Worm (Caenorhabditis elegans) whole organism, young adult: Measurements from ENCODE around the gene Y116A8C.38.

ENCODE experiments used
- B0261.1 ChIP-seq: sonication (generic microtip); optimal IDR thresholded peaks from 2 replicates; lab custom pipeline; 2016; ENCODE audit warnings: mild to moderate bottlenecking, missing genetic modification characterization, moderate library complexity, missing compliant biosample characterization
- D2030.7 ChIP-seq: fragments of 200-800 bp; sonication (Bioruptor generic); IDR thresholded peaks from 2 replicates; pipeline ENCODE4 v1.3.6; 2022; ENCODE audit warnings: missing genetic modification reagents, missing genetic modification characterization, missing compliant biosample characterization
- F33H1.4 ChIP-seq: fragments of 200-800 bp; sonication (Bioruptor generic); IDR thresholded peaks from 2 replicates; pipeline ENCODE4 v1.3.6; 2022; ENCODE audit warnings: missing genetic modification reagents, missing genetic modification characterization, missing compliant biosample characterization
- F37B4.10 ChIP-seq: fragments of 200-800 bp; sonication (Bioruptor generic); IDR thresholded peaks from 2 replicates; pipeline ENCODE4 v1.3.6; 2022; ENCODE audit warnings: missing genetic modification characterization, missing compliant biosample characterization
- F49E8.2 ChIP-seq: sonication (generic microtip); optimal IDR thresholded peaks from 3 replicates; lab custom pipeline; 2017; ENCODE audit warnings: missing genetic modification characterization, mild to moderate bottlenecking, missing compliant biosample characterization, antibody characterized with exemption, moderate library complexity; ENCODE audit not compliant: insufficient read depth
- F55B11.4 ChIP-seq: sonication (generic microtip); optimal IDR thresholded peaks from 2 replicates; lab custom pipeline; 2016; ENCODE audit warnings: missing compliant biosample characterization, missing genetic modification characterization, borderline replicate concordance; ENCODE audit not compliant: insufficient read depth
- aptf-2 ChIP-seq: fragments of 200-800 bp; sonication (Bioruptor generic); conservative IDR thresholded peaks from 2 replicates; pipeline ENCODE4 v1.3.6; 2022; ENCODE audit warnings: missing genetic modification reagents, missing genetic modification characterization, missing compliant biosample characterization
- aptf-3 ChIP-seq: fragments of 200-800 bp; sonication (Bioruptor generic); IDR thresholded peaks from 2 replicates; pipeline ENCODE4 v1.3.6; 2022; ENCODE audit warnings: missing genetic modification characterization, missing compliant biosample characterization
- attf-6 ChIP-seq: fragments of 200-800 bp; sonication (Bioruptor generic); IDR thresholded peaks from 2 replicates; pipeline ENCODE4 v1.3.6; 2022; ENCODE audit warnings: missing genetic modification reagents, missing genetic modification characterization, missing compliant biosample characterization
- bed-2 ChIP-seq: fragments of 200-800 bp; sonication (Bioruptor generic); IDR thresholded peaks from 2 replicates; pipeline ENCODE4 v1.3.6; 2022; ENCODE audit warnings: missing genetic modification reagents, missing genetic modification characterization, missing compliant biosample characterization
- ccch-3 ChIP-seq: fragments of 200-800 bp; sonication (Bioruptor generic); optimal IDR thresholded peaks from 2 replicates; lab custom pipeline; 2018; ENCODE audit warnings: mild to moderate bottlenecking, missing genetic modification characterization, missing compliant biosample characterization
- cebp-1 ChIP-seq, 2 experiments: fragments of 200-800 bp in 1 of 2; sonication (Bioruptor generic) in 1 of 2; sonication (generic microtip) in 1 of 2; IDR thresholded peaks in 1 of 2; optimal IDR thresholded peaks in 1 of 2; 2 replicates each; pipeline versions ENCODE4 v1.3.6 to Lab custom; 2017 to 2022; ENCODE audit warnings: missing compliant biosample characterization in 2 of 2, missing genetic modification characterization in 2 of 2, mild to moderate bottlenecking in 1 of 2, missing genetic modification reagents in 1 of 2, moderate library complexity in 1 of 2
- egl-18 ChIP-seq: fragments of 200-800 bp; sonication (Bioruptor generic); IDR thresholded peaks from 2 replicates; pipeline ENCODE4 v1.3.6; 2022; ENCODE audit warnings: missing genetic modification reagents, missing genetic modification characterization, missing compliant biosample characterization
- egl-44 ChIP-seq: fragments of 200-800 bp; sonication (Bioruptor generic); IDR thresholded peaks from 2 replicates; pipeline ENCODE4 v1.3.6; 2022; ENCODE audit warnings: missing genetic modification reagents, missing genetic modification characterization, missing compliant biosample characterization
- ekl-4 ChIP-seq: fragments of 200-800 bp; sonication (Bioruptor generic); IDR thresholded peaks from 2 replicates; pipeline ENCODE4 v1.3.6; 2022; ENCODE audit warnings: missing genetic modification reagents, missing genetic modification characterization, missing compliant biosample characterization
- fkh-3 ChIP-seq: sonication (generic microtip); optimal IDR thresholded peaks from 2 replicates; lab custom pipeline; 2016; ENCODE audit warnings: mild to moderate bottlenecking, missing genetic modification characterization, missing compliant biosample characterization
- him-1 ChIP-seq: sonication (generic microtip); optimal IDR thresholded peaks from 2 replicates; lab custom pipeline; 2016; ENCODE audit warnings: missing genotype, missing genetic modification reagents, missing genetic modification characterization, missing compliant biosample characterization
- hlh-26 ChIP-seq: fragments of 200-800 bp; sonication (Bioruptor generic); conservative IDR thresholded peaks from 2 replicates; pipeline ENCODE4 v1.3.6; 2022; ENCODE audit warnings: missing genetic modification reagents, missing genetic modification characterization, missing compliant biosample characterization
- hrde-1 ChIP-seq: sonication (generic microtip); optimal IDR thresholded peaks from 2 replicates; lab custom pipeline; 2016; ENCODE audit warnings: missing genetic modification characterization, mild to moderate bottlenecking, missing compliant biosample characterization, moderate library complexity, missing genotype, missing genetic modification reagents, borderline replicate concordance
- let-607 ChIP-seq, 2 experiments: fragments of 200-800 bp in 1 of 2; sonication (Bioruptor generic) in 1 of 2; sonication (generic microtip) in 1 of 2; optimal IDR thresholded peaks; 2 replicates each; lab custom pipeline; 2016 to 2018; ENCODE audit warnings: mild to moderate bottlenecking in 2 of 2, missing compliant biosample characterization in 2 of 2, missing genetic modification characterization in 2 of 2, moderate library complexity in 2 of 2, missing genotype in 1 of 2
- lin-26 ChIP-seq: fragments of 200-800 bp; sonication (Bioruptor generic); IDR thresholded peaks from 2 replicates; pipeline ENCODE4 v1.3.6; 2022; ENCODE audit warnings: missing genetic modification reagents, missing genetic modification characterization, missing compliant biosample characterization
- lin-40 ChIP-seq: sonication (generic microtip); optimal IDR thresholded peaks from 2 replicates; lab custom pipeline; 2016; ENCODE audit warnings: missing genetic modification characterization, mild to moderate bottlenecking, missing compliant biosample characterization, missing genotype, missing genetic modification reagents
- lir-1 ChIP-seq: fragments of 200-800 bp; sonication (Bioruptor generic); conservative IDR thresholded peaks from 2 replicates; pipeline ENCODE4 v1.3.6; 2022; ENCODE audit warnings: missing genetic modification reagents, missing genetic modification characterization, missing compliant biosample characterization
- lsl-1 ChIP-seq: fragments of 200-800 bp; sonication (Bioruptor generic); optimal IDR thresholded peaks from 2 replicates; lab custom pipeline; 2018; ENCODE audit warnings: mild to moderate bottlenecking, missing genetic modification characterization, moderate library complexity, missing compliant biosample characterization
- madf-10 ChIP-seq: sonication (generic microtip); optimal IDR thresholded peaks from 2 replicates; lab custom pipeline; 2016; ENCODE audit warnings: mild to moderate bottlenecking, missing genetic modification characterization, missing compliant biosample characterization
- madf-3 ChIP-seq: fragments of 200-800 bp; sonication (Bioruptor generic); IDR thresholded peaks from 2 replicates; pipeline ENCODE4 v1.3.6; 2022; ENCODE audit warnings: missing genetic modification reagents, missing genetic modification characterization, missing compliant biosample characterization
- madf-6 ChIP-seq: fragments of 200-800 bp; sonication (Bioruptor generic); IDR thresholded peaks from 2 replicates; pipeline ENCODE4 v1.3.6; 2022; ENCODE audit warnings: missing genetic modification reagents, missing genetic modification characterization, missing compliant biosample characterization
- madf-8 ChIP-seq: fragments of 200-800 bp; sonication (Bioruptor generic); conservative IDR thresholded peaks from 2 replicates; pipeline ENCODE4 v1.3.6; 2022; ENCODE audit warnings: missing genetic modification reagents, missing genetic modification characterization, missing compliant biosample characterization
- nfyb-1 ChIP-seq: fragments of 200-800 bp; sonication (Bioruptor generic); IDR thresholded peaks from 2 replicates; pipeline ENCODE4 v1.3.6; 2022; ENCODE audit warnings: missing genetic modification reagents, missing genetic modification characterization, missing compliant biosample characterization
- nhr-27 ChIP-seq: fragments of 200-800 bp; sonication (Bioruptor generic); optimal IDR thresholded peaks from 2 replicates; lab custom pipeline; 2018; ENCODE audit warnings: mild to moderate bottlenecking, missing genetic modification characterization, moderate library complexity, missing compliant biosample characterization
- nhr-90 ChIP-seq: sonication (generic microtip); optimal IDR thresholded peaks from 2 replicates; lab custom pipeline; 2016; ENCODE audit warnings: missing genotype, mild to moderate bottlenecking, missing genetic modification characterization, missing compliant biosample characterization
- pha-4 ChIP-seq: fragments of 150-350 bp; sonication (generic microtip); optimal IDR thresholded peaks from 2 replicates; lab custom pipeline; 2014; ENCODE audit warnings: missing biosample characterization, missing genetic modification reagents, missing genetic modification characterization
- snpc-1.3 ChIP-seq: sonication (generic microtip); optimal IDR thresholded peaks from 2 replicates; lab custom pipeline; 2017; ENCODE audit warnings: missing genetic modification characterization, mild to moderate bottlenecking, missing compliant biosample characterization, antibody characterized with exemption, moderate library complexity, missing genotype, missing genetic modification reagents; ENCODE audit not compliant: insufficient read depth
- snpc-3.4 ChIP-seq: sonication (generic microtip); optimal IDR thresholded peaks from 2 replicates; lab custom pipeline; 2017; ENCODE audit warnings: missing genetic modification characterization, mild to moderate bottlenecking, missing compliant biosample characterization, antibody characterized with exemption, moderate library complexity, missing genotype, missing genetic modification reagents
- snpc-4 ChIP-seq, 5 experiments: fragments of 150-350 bp in 1 of 5; sonication (generic microtip) in 4 of 5; optimal IDR thresholded peaks; 2 replicates each; lab custom pipeline; 2014 to 2018; ENCODE audit warnings: missing genetic modification characterization in 5 of 5, missing biosample characterization in 3 of 5, antibody characterized with exemption in 2 of 5, mild to moderate bottlenecking in 2 of 5, missing compliant biosample characterization in 2 of 5, missing genotype in 2 of 5, moderate library complexity in 2 of 5, missing genetic modification reagents in 1 of 5
- tbp1 ChIP-seq: fragments of 200-800 bp; sonication (Bioruptor generic); optimal IDR thresholded peaks from 2 replicates; lab custom pipeline; 2018; ENCODE audit warnings: mild to moderate bottlenecking, missing genetic modification characterization, missing compliant biosample characterization
- ztf-18 ChIP-seq: sonication (generic microtip); optimal IDR thresholded peaks from 2 replicates; lab custom pipeline; 2016; ENCODE audit warnings: missing genotype, mild to moderate bottlenecking, missing genetic modification characterization, missing compliant biosample characterization
- ztf-28 ChIP-seq: fragments of 200-800 bp; sonication (Bioruptor generic); IDR thresholded peaks from 2 replicates; pipeline ENCODE4 v1.3.6; 2022; ENCODE audit warnings: missing genetic modification reagents, missing genetic modification characterization, missing compliant biosample characterization
- ztf-3 ChIP-seq: fragments of 200-800 bp; sonication (Bioruptor generic); optimal IDR thresholded peaks from 2 replicates; lab custom pipeline; 2018; ENCODE audit warnings: mild to moderate bottlenecking, missing genetic modification characterization, missing compliant biosample characterization

Y116A8C.38 gene

DNA sequence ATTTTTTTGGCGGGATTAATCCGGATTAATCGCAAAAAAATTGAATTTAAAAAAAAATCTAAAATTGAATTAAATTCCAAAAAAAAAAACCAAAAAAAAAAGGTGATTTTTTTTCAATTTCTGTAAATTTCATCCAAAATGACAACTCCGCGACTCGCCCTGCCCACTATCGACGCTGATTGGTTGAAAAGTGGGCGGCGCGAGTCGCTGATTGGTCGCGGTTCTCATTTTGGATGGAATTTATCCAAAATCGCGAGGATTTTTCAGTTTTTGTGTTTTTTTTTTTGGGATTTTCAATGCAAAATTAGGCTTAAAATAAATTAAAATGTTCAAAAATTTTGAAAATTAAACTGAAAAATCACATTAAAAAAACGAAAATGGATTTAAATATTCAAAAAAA is 21.9 kb upstream of the Y116A8C.38 start:
- TF ChIP-seq snpc-4 (GFP tag; optimal IDR thresholded peaks at IDR 0.05; lab: Kevin White, UChicago): no peak
- no peak for TF ChIP-seq snpc-4 (tag; optimal IDR thresholded peaks at IDR 0.05; lab: Kevin White, UChicago)
- TF ChIP-seq nfyb-1 (GFP tag; lab: Robert Waterston, UW): 0 out of 2 replicates have a peak, but pooled peaks have one; percentile 26
- TF ChIP-seq nhr-90 (tag; lab: Kevin White, UChicago): no peak
- no peak for TF ChIP-seq madf-3 (GFP tag; lab: Robert Waterston, UW)
- no peak for TF ChIP-seq tbp1 (GFP tag; lab: Kevin White, UChicago)
- TF ChIP-seq pha-4 (tag; lab: Kevin White, UChicago): no peak

DNA sequence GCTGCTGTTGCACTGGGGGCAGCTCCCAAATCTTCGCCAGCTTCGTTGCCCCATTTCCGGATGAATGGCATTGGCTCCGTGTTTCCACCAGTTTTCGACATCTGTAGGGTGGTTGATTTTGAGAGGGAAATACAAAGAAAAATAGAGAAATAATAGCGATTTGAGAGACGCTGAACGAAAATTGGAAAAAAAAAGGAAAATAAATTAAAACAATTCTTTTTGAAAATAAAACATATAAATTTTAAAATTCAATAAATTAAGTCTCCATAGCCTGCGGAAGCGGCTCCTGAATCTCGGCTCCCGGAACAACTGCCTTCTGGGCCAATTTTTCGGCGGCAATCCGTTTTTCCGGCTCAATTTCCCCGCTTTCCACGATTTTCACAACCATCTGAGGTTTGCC is 20.5 kb upstream of the Y116A8C.38 start, which contains the start of gene sfa-1:
sfa-1 (minus strand) TSS at position 101 of the 400 bp plus-strand sequence.
- TF ChIP-seq ztf-18 (tag; lab: Kevin White, UChicago): peak; percentile 18
- no peak for TF ChIP-seq madf-10 (tag; lab: Kevin White, UChicago)

DNA sequence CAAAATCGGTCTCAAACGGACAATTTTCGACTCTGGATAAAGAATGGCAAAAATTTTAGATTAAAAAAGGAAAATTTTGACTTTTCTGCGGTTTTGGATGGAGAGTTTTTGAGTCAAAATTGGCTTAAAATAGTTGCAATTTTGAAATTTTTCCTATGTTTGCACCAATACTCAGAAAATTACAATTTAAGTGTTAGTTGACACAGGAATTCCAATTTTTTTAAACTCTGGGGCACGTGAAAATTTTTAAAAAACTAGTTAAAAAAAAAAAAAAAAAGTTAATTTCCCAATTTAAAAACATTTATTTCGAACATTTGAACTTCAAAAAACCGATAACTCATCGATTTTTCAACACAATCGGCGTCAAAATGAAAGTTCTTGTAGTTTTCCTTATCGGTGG is 19.5 kb upstream of the Y116A8C.38 start, which contains the start of gene Y116A8C.33:
Y116A8C.33 (plus strand) TSS at position 301 of the 400 bp plus-strand sequence.
- TF ChIP-seq cebp-1 (GFP tag; IDR thresholded peaks at IDR 0.05; lab: Robert Waterston, UW) (no peak), cebp-1 (tag; optimal IDR thresholded peaks at IDR 0.05; lab: Kevin White, UChicago) (peak; percentile 13), F55B11.4 (no peak), hlh-26 (GFP tag; lab: Robert Waterston, UW) (no peak)
- TF ChIP-seq, all 124 proteins: peak for 1

DNA sequence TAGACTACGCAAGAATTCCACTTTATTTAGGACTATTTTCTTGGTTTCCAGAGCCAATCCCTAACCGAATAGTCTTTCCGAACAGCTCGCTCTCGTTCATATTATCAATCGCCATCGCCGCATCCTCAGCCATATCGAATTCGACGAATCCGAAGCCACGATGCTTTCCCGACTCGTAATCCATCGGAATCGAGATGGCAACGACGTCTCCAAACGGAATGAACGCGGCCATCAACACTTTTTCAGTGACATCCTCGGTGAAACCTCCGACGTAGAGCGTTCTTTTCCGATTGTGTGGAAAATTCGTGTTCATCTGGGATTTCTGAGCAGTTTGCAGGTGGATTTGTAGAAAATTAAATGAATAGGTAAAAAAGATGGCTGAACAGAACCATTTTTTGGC is 15.0 kb upstream of the Y116A8C.38 start, which contains the start of gene cyn-13:
cyn-13 (minus strand) TSS at position 313 of the 400 bp plus-strand sequence.
- TF ChIP-seq F37B4.10 (no peak), nfyb-1 (GFP tag; lab: Robert Waterston, UW) (no peak), lin-40 (tag; lab: Kevin White, UChicago) (no peak), madf-6 (GFP tag; lab: Robert Waterston, UW) (peak; percentile 25; the same call in 1 of the 2 replicates), B0261.1 (no peak), cebp-1 (GFP tag; IDR thresholded peaks at IDR 0.05; lab: Robert Waterston, UW) (no peak), cebp-1 (tag; optimal IDR thresholded peaks at IDR 0.05; lab: Kevin White, UChicago) (peak; percentile 16), ccch-3 (GFP tag; lab: Kevin White, UChicago) (no peak), D2030.7 (GFP tag; lab: Robert Waterston, UW) (no peak), lsl-1 (GFP tag; lab: Kevin White, UChicago) (no peak), F49E8.2 (peak; percentile 41), lir-1 (GFP tag; lab: Robert Waterston, UW) (no peak), egl-18 (GFP tag; lab: Robert Waterston, UW) (no peak), him-1 (tag; lab: Kevin White, UChicago) (no peak), bed-2 (no peak), let-607 (tag; optimal IDR thresholded peaks at IDR 0.05; lab: Kevin White, UChicago) (no peak), hrde-1 (tag; lab: Kevin White, UChicago) (peak; percentile 54), ztf-28 (GFP tag; lab: Robert Waterston, UW) (no peak), fkh-3 (peak; percentile 4), snpc-4 (GFP tag; optimal IDR thresholded peaks at IDR 0.05; lab: Kevin White, UChicago) (no peak), snpc-4 (tag; optimal IDR thresholded peaks at IDR 0.05; lab: Kevin White, UChicago) (peak in 1 of 4 experiments; percentile 71), tbp1 (GFP tag; lab: Kevin White, UChicago) (no peak), ekl-4 (GFP tag; lab: Robert Waterston, UW) (peak; percentile 48; the same call in 1 of the 2 replicates), nhr-27 (tag; lab: Kevin White, UChicago) (no peak), madf-8 (no peak), attf-6 (GFP tag; lab: Robert Waterston, UW) (peak; percentile 60), snpc-1.3 (tag; lab: Kevin White, UChicago) (no peak), F55B11.4 (no peak), egl-44 (GFP tag; lab: Robert Waterston, UW) (no peak), aptf-3 (GFP tag; lab: Robert Waterston, UW) (no peak), lin-26 (GFP tag; lab: Robert Waterston, UW) (no peak), F33H1.4 (GFP tag; lab: Robert Waterston, UW) (no peak), aptf-2 (no peak), snpc-3.4 (no peak), ztf-3 (no peak)
